Fruit fly (Drosophila melanogaster) whole organism, embryonic: ENCODE data around the gene ebd1.

ENCODE experiments used
- Awh ChIP-seq: fragments of 200-800 bp; sonication (Bioruptor generic); IDR thresholded peaks from 2 replicates; pipeline ENCODE4, ENCODE4 v1.3.6; 2022; ENCODE audit warnings: missing biosample characterization, missing genetic modification characterization
- CG10209 ChIP-seq: fragments of 200-800 bp; sonication (Bioruptor generic); optimal IDR thresholded peaks from 3 replicates; lab custom pipeline; 2017; ENCODE audit warnings: missing biosample characterization, mild to moderate bottlenecking, missing genetic modification characterization, missing genetic modification reagents
- CG10543 ChIP-seq: fragments of 200-800 bp; sonication (Bioruptor generic); optimal IDR thresholded peaks from 3 replicates; lab custom pipeline; 2017; ENCODE audit warnings: missing biosample characterization, mild to moderate bottlenecking, missing genetic modification characterization, moderate library complexity
- CG11085 ChIP-seq: fragments of 200-800 bp; sonication (Bioruptor generic); IDR thresholded peaks from 2 replicates; pipeline ENCODE4 v1.3.6; 2022; ENCODE audit warnings: missing biosample characterization, missing genetic modification characterization
- CG11456 ChIP-seq: fragments of 200-800 bp; sonication (Bioruptor generic); IDR thresholded peaks from 3 replicates; pipeline ENCODE4 v1.3.6; 2022; ENCODE audit warnings: missing biosample characterization, missing genetic modification characterization
- CG13775 ChIP-seq: fragments of 200-800 bp; sonication (Bioruptor generic); optimal IDR thresholded peaks from 3 replicates; lab custom pipeline; 2017; ENCODE audit warnings: missing biosample characterization, mild to moderate bottlenecking, missing genetic modification characterization
- CG14710 ChIP-seq: fragments of 200-800 bp; sonication (Bioruptor generic); optimal IDR thresholded peaks from 3 replicates; lab custom pipeline; 2019; ENCODE audit warnings: missing biosample characterization, mild to moderate bottlenecking, missing genetic modification characterization, moderate library complexity
- CG15011 ChIP-seq: fragments of 200-800 bp; sonication (Bioruptor generic); optimal IDR thresholded peaks from 3 replicates; lab custom pipeline; 2018; ENCODE audit warnings: missing biosample characterization, mild to moderate bottlenecking, missing genetic modification characterization
- CG1529 ChIP-seq: fragments of 200-800 bp; sonication (Bioruptor generic); optimal IDR thresholded peaks from 3 replicates; lab custom pipeline; 2018; ENCODE audit warnings: missing biosample characterization, missing genetic modification characterization
- CG15514 ChIP-seq: fragments of 200-800 bp; sonication (Bioruptor generic); optimal IDR thresholded peaks from 3 replicates; lab custom pipeline; 2017; ENCODE audit warnings: missing biosample characterization, missing genetic modification characterization, mild to moderate bottlenecking, moderate library complexity, missing genetic modification reagents
- CG15601 ChIP-seq: fragments of 200-800 bp; sonication (Bioruptor generic); optimal IDR thresholded peaks from 3 replicates; lab custom pipeline; 2019; ENCODE audit warnings: missing biosample characterization, mild to moderate bottlenecking, missing genetic modification characterization, moderate library complexity
- CG16863 ChIP-seq: fragments of 200-800 bp; sonication (Bioruptor generic); optimal IDR thresholded peaks from 3 replicates; lab custom pipeline; 2016; ENCODE audit warnings: missing biosample characterization, missing genetic modification characterization
- CG18262 ChIP-seq: fragments of 200-800 bp; optimal IDR thresholded peaks from 3 replicates; lab custom pipeline; 2019; ENCODE audit warnings: missing biosample characterization, mild to moderate bottlenecking, missing genetic modification characterization, moderate library complexity
- CG18476 ChIP-seq: fragments of 200-800 bp; sonication (Bioruptor generic); optimal IDR thresholded peaks from 2 replicates; lab custom pipeline; 2016; ENCODE audit warnings: missing biosample characterization, mild to moderate bottlenecking, missing genetic modification characterization
- CG18599 ChIP-seq: fragments of 200-800 bp; sonication (Bioruptor generic); optimal IDR thresholded peaks from 3 replicates; lab custom pipeline; 2017; ENCODE audit warnings: missing biosample characterization, missing genetic modification characterization, mild to moderate bottlenecking, moderate library complexity, missing genetic modification reagents
- CG18619 ChIP-seq: fragments of 200-800 bp; sonication (Bioruptor generic); optimal IDR thresholded peaks from 3 replicates; lab custom pipeline; 2017; ENCODE audit warnings: missing biosample characterization, mild to moderate bottlenecking, missing genetic modification characterization
- CG2678 ChIP-seq: fragments of 200-800 bp; sonication (Bioruptor generic); optimal IDR thresholded peaks from 3 replicates; lab custom pipeline; 2019; ENCODE audit warnings: missing biosample characterization, mild to moderate bottlenecking, missing genetic modification characterization, moderate library complexity
- CG32772 ChIP-seq: fragments of 200-800 bp; sonication (Bioruptor generic); IDR thresholded peaks from 2 replicates; pipeline ENCODE4 v1.3.6; 2022; ENCODE audit warnings: missing biosample characterization, missing genetic modification characterization
- CG34376 ChIP-seq: fragments of 200-800 bp; sonication (Bioruptor generic); optimal IDR thresholded peaks from 2 replicates; lab custom pipeline; 2018; ENCODE audit warnings: missing biosample characterization, mild to moderate bottlenecking, missing genetic modification characterization
- CG3726 ChIP-seq: fragments of 200-800 bp; sonication (Bioruptor generic); IDR thresholded peaks from 3 replicates; pipeline ENCODE4, ENCODE4 v1.3.6; 2022; ENCODE audit warnings: missing biosample characterization, missing genetic modification characterization
- CG4404 ChIP-seq: fragments of 200-800 bp; sonication (Bioruptor generic); IDR thresholded peaks from 2 replicates; pipeline ENCODE4 v1.3.6; 2022; ENCODE audit warnings: missing biosample characterization, missing genetic modification characterization
- CG7786 ChIP-seq: fragments of 200-800 bp; sonication (Bioruptor generic); optimal IDR thresholded peaks from 2 replicates; lab custom pipeline; 2016; ENCODE audit warnings: missing biosample characterization, missing genetic modification characterization
- CHES-1-like ChIP-seq: fragments of 200-800 bp; sonication (Bioruptor generic); optimal IDR thresholded peaks from 2 replicates; lab custom pipeline; 2016; ENCODE audit warnings: missing biosample characterization, missing genetic modification characterization
- Elba2 ChIP-seq: fragments of 200-800 bp; sonication (Bioruptor generic); optimal IDR thresholded peaks from 3 replicates; lab custom pipeline; 2016; ENCODE audit warnings: missing biosample characterization, missing genetic modification characterization
- H2.0 ChIP-seq: fragments of 200-800 bp; sonication (Bioruptor generic); IDR thresholded peaks from 2 replicates; pipeline ENCODE4 v1.3.6; 2022; ENCODE audit warnings: missing biosample characterization, missing genetic modification characterization
- HmgD ChIP-seq: fragments of 200-800 bp; sonication (Bioruptor generic); optimal IDR thresholded peaks from 3 replicates; lab custom pipeline; 2016; ENCODE audit warnings: missing biosample characterization, missing genetic modification characterization
- Jarid2 ChIP-seq: fragments of 200-800 bp; sonication (Bioruptor generic); optimal IDR thresholded peaks from 3 replicates; lab custom pipeline; 2017; ENCODE audit warnings: mild to moderate bottlenecking, missing biosample characterization, missing genetic modification reagents, missing genetic modification characterization
- Med ChIP-seq: fragments of 200-800 bp; sonication (Bioruptor generic); peaks from one replicate; lab custom pipeline; 2016; ENCODE audit warnings: missing biosample characterization, missing genetic modification characterization, mild to moderate bottlenecking, inconsistent platforms, moderate library complexity
- Myb ChIP-seq: fragments of 200-800 bp; sonication (Bioruptor generic); optimal IDR thresholded peaks from 2 replicates; lab custom pipeline; 2016; ENCODE audit warnings: missing biosample characterization, missing genetic modification characterization
- Nf-YC ChIP-seq: fragments of 200-800 bp; optimal IDR thresholded peaks from 3 replicates; lab custom pipeline; 2019; ENCODE audit warnings: missing biosample characterization, mild to moderate bottlenecking, missing genetic modification characterization, moderate library complexity
- PHDP ChIP-seq: fragments of 200-800 bp; sonication (Bioruptor generic); optimal IDR thresholded peaks from 3 replicates; lab custom pipeline; 2018; ENCODE audit warnings: missing biosample characterization, mild to moderate bottlenecking, missing genetic modification characterization, moderate library complexity
- Sox100B ChIP-seq: fragments of 200-800 bp; sonication (Bioruptor generic); optimal IDR thresholded peaks from 3 replicates; lab custom pipeline; 2018; ENCODE audit warnings: missing biosample characterization, mild to moderate bottlenecking, missing genetic modification characterization
- Ssrp ChIP-seq: fragments of 200-800 bp; sonication (Bioruptor generic); optimal IDR thresholded peaks from 2 replicates; lab custom pipeline; 2018; ENCODE audit warnings: missing biosample characterization, mild to moderate bottlenecking, missing genetic modification characterization, moderate library complexity
- Stat92E ChIP-seq, 3 experiments: fragments of >200 bp in 2 of 3; fragments of 200-800 bp in 1 of 3; sonication (Bioruptor generic) in 1 of 3; optimal IDR thresholded peaks; 2 replicates each; lab custom pipeline; 2017 to 2019; ENCODE audit warnings: missing biosample characterization in 3 of 3, missing genetic modification characterization in 3 of 3, mild to moderate bottlenecking in 1 of 3, moderate library complexity in 1 of 3
- al ChIP-seq: fragments of 200-800 bp; sonication (Bioruptor generic); IDR thresholded peaks from 2 replicates; pipeline ENCODE4 v1.3.6; 2022; ENCODE audit warnings: missing biosample characterization, missing genetic modification characterization
- az2 ChIP-seq: fragments of 200-800 bp; sonication (Bioruptor generic); optimal IDR thresholded peaks from 3 replicates; lab custom pipeline; 2016; ENCODE audit warnings: missing biosample characterization, missing genetic modification characterization
- cad ChIP-seq: fragments of >200 bp; optimal IDR thresholded peaks from 2 replicates; lab custom pipeline; 2017; ENCODE audit warnings: missing biosample characterization, missing genetic modification characterization
- chif ChIP-seq, 2 experiments: fragments of 200-800 bp; sonication (Bioruptor generic); optimal IDR thresholded peaks; 3 replicates each; lab custom pipeline; 2016; ENCODE audit warnings: missing biosample characterization in 2 of 2, missing genetic modification characterization in 2 of 2
- danr ChIP-seq: fragments of 200-800 bp; sonication (Bioruptor generic); IDR thresholded peaks from 2 replicates; pipeline ENCODE4 v1.3.6; 2022; ENCODE audit warnings: missing biosample characterization, missing genetic modification characterization
- gcm2 ChIP-seq: fragments of 200-800 bp; sonication (Bioruptor generic); optimal IDR thresholded peaks from 2 replicates; lab custom pipeline; 2016; ENCODE audit warnings: missing biosample characterization, missing genetic modification characterization
- gsb ChIP-seq: fragments of 200-800 bp; sonication (Bioruptor generic); IDR thresholded peaks from 2 replicates; pipeline ENCODE4 v1.3.6; 2022; ENCODE audit warnings: missing biosample characterization, missing genetic modification characterization
- h ChIP-seq: fragments of >200 bp; optimal IDR thresholded peaks from 2 replicates; lab custom pipeline; 2017
- hb ChIP-seq: fragments of 200-800 bp; sonication (Bioruptor generic); IDR thresholded peaks from 3 replicates; pipeline ENCODE4 v1.3.6; 2022; ENCODE audit warnings: missing biosample characterization, missing genetic modification characterization; ENCODE audit not compliant: partially characterized antibody
- insv ChIP-seq, 2 experiments: fragments of 200-800 bp; sonication (Bioruptor generic); optimal IDR thresholded peaks; 3 replicates each; lab custom pipeline; 2016 to 2018; ENCODE audit warnings: missing biosample characterization in 2 of 2, missing genetic modification characterization in 2 of 2
- ken ChIP-seq: fragments of 200-800 bp; sonication (Bioruptor generic); IDR thresholded peaks from 3 replicates; pipeline ENCODE4 v1.3.6; 2022; ENCODE audit warnings: missing biosample characterization, missing genetic modification characterization
- lmd ChIP-seq: fragments of 200-800 bp; sonication (Bioruptor generic); IDR thresholded peaks from 2 replicates; pipeline ENCODE4 v1.3.6; 2022; ENCODE audit warnings: missing biosample characterization, missing genetic modification characterization
- phol ChIP-seq: fragments of 200-800 bp; sonication (Bioruptor generic); optimal IDR thresholded peaks from 3 replicates; lab custom pipeline; 2018; ENCODE audit warnings: missing biosample characterization, mild to moderate bottlenecking, missing genetic modification characterization, moderate library complexity
- tap ChIP-seq: fragments of 200-800 bp; optimal IDR thresholded peaks from 3 replicates; lab custom pipeline; 2019; ENCODE audit warnings: missing biosample characterization, mild to moderate bottlenecking, missing genetic modification characterization, moderate library complexity
- tx ChIP-seq: fragments of 200-800 bp; sonication (Bioruptor generic); optimal IDR thresholded peaks from 2 replicates; lab custom pipeline; 2016; ENCODE audit warnings: missing biosample characterization, missing genetic modification characterization
- zen ChIP-seq: fragments of 200-800 bp; sonication (Bioruptor generic); optimal IDR thresholded peaks from 3 replicates; lab custom pipeline; 2018; ENCODE audit warnings: missing biosample characterization, mild to moderate bottlenecking, missing genetic modification characterization, moderate library complexity
- zf30C ChIP-seq: fragments of 200-800 bp; sonication (Bioruptor generic); optimal IDR thresholded peaks from 3 replicates; lab custom pipeline; 2018; ENCODE audit warnings: missing biosample characterization, mild to moderate bottlenecking, missing genetic modification characterization
- zfh2 ChIP-seq: fragments of 200-800 bp; sonication (Bioruptor generic); optimal IDR thresholded peaks from 2 replicates; lab custom pipeline; 2016; ENCODE audit warnings: missing biosample characterization, missing genetic modification characterization

The ebd1 gene

DNA sequence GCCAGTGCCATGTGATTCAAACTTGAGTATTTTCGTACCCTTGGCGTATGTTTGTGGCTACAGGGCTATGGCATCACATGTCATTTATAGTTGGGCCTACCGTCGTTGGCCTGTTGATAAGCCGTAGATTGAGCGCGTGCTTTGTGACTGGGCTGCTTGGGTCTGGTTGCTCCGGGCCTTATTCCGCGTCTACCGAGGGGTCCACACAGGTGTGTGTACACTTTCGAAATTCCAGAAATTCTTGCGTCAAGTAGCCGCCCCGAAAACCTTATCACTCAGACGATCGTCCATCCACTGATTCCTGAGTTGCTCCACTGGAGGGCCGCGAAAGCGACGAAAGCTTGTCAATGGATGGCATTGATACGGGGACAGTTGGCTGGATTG, 47.3 kb downstream of the ebd1 start (continued):
- TF ChIP-seq gsb (GFP tag; lab: Robert Waterston, UW): no peak
- no peak for TF ChIP-seq danr
- TF ChIP-seq phol (tag; lab: Kevin White, UChicago): no peak
- no peak for TF ChIP-seq CG2678 (tag; lab: Kevin White, UChicago)
- TF ChIP-seq Med: peak; percentile 78
- TF ChIP-seq CG11456 (GFP tag; lab: Robert Waterston, UW): no peak
- TF ChIP-seq CG18599 (GFP tag; lab: Kevin White, UChicago): no peak
- no peak for TF ChIP-seq CG7786 (GFP tag; lab: Kevin White, UChicago)
- TF ChIP-seq CG10543: peak; percentile 86
- TF ChIP-seq HmgD (GFP tag; lab: Kevin White, UChicago): no peak
- no peak for TF ChIP-seq Elba2 (GFP tag; lab: Kevin White, UChicago)
- no peak for TF ChIP-seq h (lab: Kevin White, UChicago)
- no peak for TF ChIP-seq cad
- no peak for TF ChIP-seq Stat92E (GFP tag; optimal IDR thresholded peaks at IDR 0.05; lab: Kevin White, UChicago)
- TF ChIP-seq CG15514 (GFP tag; lab: Kevin White, UChicago): no peak
- no peak for TF ChIP-seq CG13775
- TF ChIP-seq CG18262: no peak
- TF ChIP-seq Awh (GFP tag; lab: Robert Waterston, UW): no peak
- no peak for TF ChIP-seq tap (tag; lab: Kevin White, UChicago)
- TF ChIP-seq H2.0 (GFP tag; lab: Robert Waterston, UW): no peak
- TF ChIP-seq CG32772: 0 out of 2 replicates have a peak, but pooled peaks have one; percentile 36
- no peak for TF ChIP-seq chif (GFP tag; optimal IDR thresholded peaks at IDR 0.05; lab: Kevin White, UChicago)
- TF ChIP-seq Sox100B (GFP tag; lab: Kevin White, UChicago): no peak
- TF ChIP-seq CG15011 (GFP tag; lab: Kevin White, UChicago): no peak
- TF ChIP-seq insv (GFP tag; optimal IDR thresholded peaks at IDR 0.05; lab: Kevin White, UChicago): no peak
- TF ChIP-seq CG11085 (GFP tag; lab: Robert Waterston, UW): no peak
- TF ChIP-seq CG1529 (GFP tag; lab: Kevin White, UChicago): no peak
- TF ChIP-seq CG16863: no peak
- 0 out of 3 replicates have a peak, but pooled peaks have one; percentile 10 for TF ChIP-seq ken (GFP tag; lab: Robert Waterston, UW)
- TF ChIP-seq CG10209: no peak
- TF ChIP-seq CG14710 (tag; lab: Kevin White, UChicago): no peak
- TF ChIP-seq zf30C: no peak
- TF ChIP-seq PHDP: no peak
- no peak for TF ChIP-seq zfh2 (GFP tag; lab: Kevin White, UChicago)
- TF ChIP-seq tx (GFP tag; lab: Kevin White, UChicago): no peak
- no peak for TF ChIP-seq Nf-YC
- no peak for TF ChIP-seq zen
- no peak for TF ChIP-seq al (GFP tag; lab: Robert Waterston, UW)
- no peak for TF ChIP-seq CG3726 (GFP tag; lab: Robert Waterston, UW)
- no peak for TF ChIP-seq lmd (GFP tag; lab: Robert Waterston, UW)
- no peak for TF ChIP-seq CG4404 (GFP tag; lab: Robert Waterston, UW)
- no peak for TF ChIP-seq CG18619 (GFP tag; lab: Kevin White, UChicago)
- peak; percentile 17 for TF ChIP-seq CG15601
- no peak for TF ChIP-seq az2 (GFP tag; lab: Kevin White, UChicago)
- no peak for TF ChIP-seq gcm2
- TF ChIP-seq CHES-1-like (GFP tag; lab: Kevin White, UChicago): peak; percentile 5
- TF ChIP-seq Ssrp: no peak
- no peak for TF ChIP-seq Jarid2 (GFP tag; lab: Kevin White, UChicago)
- no peak for TF ChIP-seq hb (GFP tag; lab: Robert Waterston, UW)
- TF ChIP-seq CG18476 (GFP tag; lab: Kevin White, UChicago): no peak
- no peak for TF ChIP-seq Myb (GFP tag; lab: Kevin White, UChicago)
- peak; percentile 59 for TF ChIP-seq CG34376 (GFP tag; lab: Kevin White, UChicago)
